Fruit fly (Drosophila melanogaster) whole organism, embryonic: Measurements from ENCODE around the gene CG5050.

ENCODE experiments used
- Antp ChIP-seq: fragments of 200-800 bp; sonication (Bioruptor generic); optimal IDR thresholded peaks from 3 replicates; lab custom pipeline; 2016; ENCODE audit warnings: missing biosample characterization, missing genetic modification characterization
- Bdp1 ChIP-seq: fragments of 200-800 bp; sonication (Bioruptor generic); optimal IDR thresholded peaks from 3 replicates; lab custom pipeline; 2016; ENCODE audit warnings: missing biosample characterization, missing genetic modification characterization
- CG12219 ChIP-seq: fragments of 200-800 bp; sonication (Bioruptor generic); optimal IDR thresholded peaks from 3 replicates; lab custom pipeline; 2018; ENCODE audit warnings: missing biosample characterization, mild to moderate bottlenecking, missing genetic modification characterization
- CG12942 ChIP-seq: fragments of 200-800 bp; sonication (Bioruptor generic); optimal IDR thresholded peaks from 3 replicates; lab custom pipeline; 2016; ENCODE audit warnings: missing biosample characterization, missing genetic modification characterization
- CG13123 ChIP-seq: fragments of 200-800 bp; sonication (Bioruptor generic); optimal IDR thresholded peaks from 2 replicates; lab custom pipeline; 2016; ENCODE audit warnings: missing biosample characterization, missing genetic modification characterization
- CG14667 ChIP-seq: fragments of 200-800 bp; sonication (Bioruptor generic); IDR thresholded peaks from 2 replicates; pipeline ENCODE4 v1.3.6; 2022; ENCODE audit warnings: missing biosample characterization, missing genetic modification characterization
- CG1647 ChIP-seq: fragments of 200-800 bp; sonication (Bioruptor generic); optimal IDR thresholded peaks from 3 replicates; lab custom pipeline; 2016; ENCODE audit warnings: missing biosample characterization, missing genetic modification characterization
- CG17359 ChIP-seq: fragments of 200-800 bp; sonication (Bioruptor generic); optimal IDR thresholded peaks from 3 replicates; lab custom pipeline; 2018; ENCODE audit warnings: missing biosample characterization, mild to moderate bottlenecking, missing genetic modification characterization, moderate library complexity
- CG18011 ChIP-seq: fragments of 200-800 bp; sonication (Bioruptor generic); optimal IDR thresholded peaks from 2 replicates; lab custom pipeline; 2017; ENCODE audit warnings: missing biosample characterization, missing genetic modification characterization, mild to moderate bottlenecking, moderate library complexity, missing genotype
- CG18599 ChIP-seq: fragments of 200-800 bp; sonication (Bioruptor generic); optimal IDR thresholded peaks from 3 replicates; lab custom pipeline; 2017; ENCODE audit warnings: missing biosample characterization, missing genetic modification characterization, mild to moderate bottlenecking, moderate library complexity, missing genetic modification reagents
- CG18619 ChIP-seq: fragments of 200-800 bp; sonication (Bioruptor generic); optimal IDR thresholded peaks from 3 replicates; lab custom pipeline; 2017; ENCODE audit warnings: missing biosample characterization, mild to moderate bottlenecking, missing genetic modification characterization
- CG2116 ChIP-seq: fragments of 200-800 bp; sonication (Bioruptor generic); optimal IDR thresholded peaks from 3 replicates; lab custom pipeline; 2018; ENCODE audit warnings: missing biosample characterization, mild to moderate bottlenecking, missing genetic modification characterization
- CG2202 ChIP-seq: fragments of 200-800 bp; sonication (Bioruptor generic); optimal IDR thresholded peaks from 2 replicates; lab custom pipeline; 2018; ENCODE audit warnings: missing biosample characterization, mild to moderate bottlenecking, missing genetic modification characterization
- CG32772 ChIP-seq: fragments of 200-800 bp; sonication (Bioruptor generic); IDR thresholded peaks from 2 replicates; pipeline ENCODE4 v1.3.6; 2022; ENCODE audit warnings: missing biosample characterization, missing genetic modification characterization
- CG34422 ChIP-seq: fragments of 200-800 bp; sonication (Bioruptor generic); IDR thresholded peaks from 3 replicates; pipeline ENCODE4 v1.3.6; 2022; ENCODE audit warnings: missing biosample characterization, missing genetic modification characterization
- CG43689 ChIP-seq: fragments of 200-800 bp; sonication (Bioruptor generic); IDR thresholded peaks from 2 replicates; pipeline ENCODE4 v1.3.6; 2022; ENCODE audit warnings: missing biosample characterization, missing genetic modification characterization
- CG4617 ChIP-seq: fragments of 200-800 bp; sonication (Bioruptor generic); optimal IDR thresholded peaks from 3 replicates; lab custom pipeline; 2016; ENCODE audit warnings: missing biosample characterization, missing genetic modification characterization, borderline replicate concordance
- CG7357 ChIP-seq: fragments of 200-800 bp; sonication (Bioruptor generic); IDR thresholded peaks from 3 replicates; pipeline ENCODE4 v1.3.6; 2022; ENCODE audit warnings: missing biosample characterization, missing genetic modification characterization
- CG7556 ChIP-seq: fragments of 200-800 bp; sonication (Bioruptor generic); optimal IDR thresholded peaks from 2 replicates; lab custom pipeline; 2017; ENCODE audit warnings: missing biosample characterization, mild to moderate bottlenecking, missing genetic modification characterization
- CG7839 ChIP-seq: fragments of 200-800 bp; sonication (Bioruptor generic); optimal IDR thresholded peaks from 3 replicates; lab custom pipeline; 2018; ENCODE audit warnings: missing biosample characterization, mild to moderate bottlenecking, missing genetic modification characterization, moderate library complexity
- CG7928 ChIP-seq: fragments of 200-800 bp; sonication (Bioruptor generic); optimal IDR thresholded peaks from 2 replicates; lab custom pipeline; 2017; ENCODE audit warnings: missing biosample characterization, mild to moderate bottlenecking, missing genetic modification characterization
- CG9876 ChIP-seq: fragments of 200-800 bp; sonication (Bioruptor generic); optimal IDR thresholded peaks from 2 replicates; lab custom pipeline; 2016; ENCODE audit warnings: missing biosample characterization, missing genetic modification characterization
- HHEX ChIP-seq: fragments of 200-800 bp; sonication (Bioruptor generic); optimal IDR thresholded peaks from 3 replicates; lab custom pipeline; 2017; ENCODE audit warnings: missing biosample characterization, mild to moderate bottlenecking, missing genetic modification characterization, missing genetic modification reagents
- Hey ChIP-seq: fragments of 200-800 bp; sonication (Bioruptor generic); optimal IDR thresholded peaks from 3 replicates; lab custom pipeline; 2018; ENCODE audit warnings: missing biosample characterization, mild to moderate bottlenecking, missing genetic modification characterization
- Hr3 ChIP-seq: fragments of 200-800 bp; sonication (Bioruptor generic); optimal IDR thresholded peaks from 3 replicates; lab custom pipeline; 2016; ENCODE audit warnings: missing biosample characterization, missing genetic modification characterization
- Hsf ChIP-seq: fragments of 200-800 bp; sonication (Bioruptor generic); optimal IDR thresholded peaks from 3 replicates; lab custom pipeline; 2016; ENCODE audit warnings: missing biosample characterization, missing genetic modification characterization
- Jarid2 ChIP-seq: fragments of 200-800 bp; sonication (Bioruptor generic); optimal IDR thresholded peaks from 3 replicates; lab custom pipeline; 2017; ENCODE audit warnings: mild to moderate bottlenecking, missing biosample characterization, missing genetic modification reagents, missing genetic modification characterization
- Mrtf ChIP-seq: fragments of 200-800 bp; sonication (Bioruptor generic); IDR thresholded peaks from 3 replicates; pipeline ENCODE4 v1.3.6; 2022; ENCODE audit warnings: missing biosample characterization, missing genetic modification characterization
- NC2β ChIP-seq: fragments of 200-800 bp; sonication (Bioruptor generic); optimal IDR thresholded peaks from 2 replicates; lab custom pipeline; 2016; ENCODE audit warnings: missing biosample characterization, missing genetic modification characterization
- Nf-YC ChIP-seq: fragments of 200-800 bp; optimal IDR thresholded peaks from 3 replicates; lab custom pipeline; 2019; ENCODE audit warnings: missing biosample characterization, mild to moderate bottlenecking, missing genetic modification characterization, moderate library complexity
- Opbp ChIP-seq: fragments of 200-800 bp; sonication (Bioruptor generic); IDR thresholded peaks from 3 replicates; pipeline ENCODE4 v1.3.6; 2022; ENCODE audit warnings: missing biosample characterization, missing genetic modification characterization; ENCODE audit not compliant: partially characterized antibody
- Sox102F ChIP-seq: fragments of 200-800 bp; sonication (Bioruptor generic); optimal IDR thresholded peaks from 2 replicates; lab custom pipeline; 2018; ENCODE audit warnings: missing biosample characterization, mild to moderate bottlenecking, missing genetic modification characterization, moderate library complexity
- Sry-δ ChIP-seq: fragments of 200-800 bp; sonication (Bioruptor generic); optimal IDR thresholded peaks from 2 replicates; lab custom pipeline; 2016; ENCODE audit warnings: missing biosample characterization, missing genetic modification characterization
- Ssrp ChIP-seq: fragments of 200-800 bp; sonication (Bioruptor generic); optimal IDR thresholded peaks from 2 replicates; lab custom pipeline; 2018; ENCODE audit warnings: missing biosample characterization, mild to moderate bottlenecking, missing genetic modification characterization, moderate library complexity
- Usf ChIP-seq: fragments of 200-800 bp; sonication (Bioruptor generic); optimal IDR thresholded peaks from 2 replicates; lab custom pipeline; 2017; ENCODE audit warnings: missing genotype, missing biosample characterization, missing genetic modification characterization
- Xrp1 ChIP-seq: fragments of 200-800 bp; sonication (Bioruptor generic); IDR thresholded peaks from 2 replicates; pipeline ENCODE4 v1.3.6; 2022; ENCODE audit warnings: missing biosample characterization, missing genetic modification characterization
- ab ChIP-seq: fragments of 200-800 bp; sonication (Bioruptor generic); optimal IDR thresholded peaks from 2 replicates; lab custom pipeline; 2016; ENCODE audit warnings: missing biosample characterization, missing genetic modification characterization
- chinmo ChIP-seq: fragments of 200-800 bp; sonication (Bioruptor generic); IDR thresholded peaks from 4 replicates; pipeline ENCODE4 v1.3.6; 2022; ENCODE audit warnings: missing biosample characterization, missing genetic modification characterization; ENCODE audit not compliant: partially characterized antibody
- chm ChIP-seq: fragments of 200-800 bp; sonication (Bioruptor generic); IDR thresholded peaks from 2 replicates; pipeline ENCODE4 v1.3.6; 2022; ENCODE audit warnings: missing biosample characterization, missing genetic modification characterization
- crp ChIP-seq, 2 experiments: fragments of 200-800 bp; sonication (Bioruptor generic); optimal IDR thresholded peaks; 2 replicates in 1 of 2; 3 replicates in 1 of 2; lab custom pipeline; 2017; ENCODE audit warnings: missing biosample characterization in 2 of 2, missing genetic modification characterization in 2 of 2, mild to moderate bottlenecking in 1 of 2, moderate library complexity in 1 of 2
- da ChIP-seq: fragments of 200-800 bp; sonication (Bioruptor generic); optimal IDR thresholded peaks from 2 replicates; lab custom pipeline; 2016; ENCODE audit warnings: missing biosample characterization, missing genetic modification characterization
- dm ChIP-seq: fragments of 200-800 bp; sonication (Bioruptor generic); optimal IDR thresholded peaks from 3 replicates; lab custom pipeline; 2016; ENCODE audit warnings: missing biosample characterization, missing genetic modification characterization
- en ChIP-seq: fragments of 200-800 bp; sonication (Bioruptor generic); optimal IDR thresholded peaks from 2 replicates; lab custom pipeline; 2016; ENCODE audit warnings: missing biosample characterization, missing genetic modification characterization
- grn ChIP-seq: fragments of 200-800 bp; sonication (Bioruptor generic); optimal IDR thresholded peaks from 3 replicates; lab custom pipeline; 2017; ENCODE audit warnings: missing biosample characterization, missing genetic modification characterization
- hkb ChIP-seq, 2 experiments: fragments of 200-800 bp in 1 of 2; fragments of >200 bp in 1 of 2; sonication (Bioruptor generic) in 1 of 2; IDR thresholded peaks in 1 of 2; optimal IDR thresholded peaks in 1 of 2; 2 replicates each; pipeline versions ENCODE4 v1.3.6 to Lab custom; 2017 to 2022; ENCODE audit warnings: missing biosample characterization in 1 of 2, missing genetic modification characterization in 1 of 2
- lbe ChIP-seq: fragments of 200-800 bp; sonication (Bioruptor generic); optimal IDR thresholded peaks from 2 replicates; lab custom pipeline; 2016; ENCODE audit warnings: missing biosample characterization, mild to moderate bottlenecking, missing genetic modification characterization
- otp ChIP-seq: fragments of 200-800 bp; sonication (Bioruptor generic); IDR thresholded peaks from 3 replicates; pipeline ENCODE4, ENCODE4 v1.3.6; 2022; ENCODE audit warnings: missing biosample characterization, missing genetic modification characterization
- p53 ChIP-seq: fragments of 200-800 bp; sonication (Bioruptor generic); optimal IDR thresholded peaks from 2 replicates; lab custom pipeline; 2016; ENCODE audit warnings: missing biosample characterization, missing genetic modification characterization
- peb ChIP-seq: fragments of 200-800 bp; sonication (Bioruptor generic); IDR thresholded peaks from 2 replicates; pipeline ENCODE4 v1.3.6; 2022; ENCODE audit warnings: missing biosample characterization, missing genetic modification characterization
- sens ChIP-seq: fragments of 200-800 bp; sonication (Bioruptor generic); peaks from one replicate; lab custom pipeline; 2016; ENCODE audit warnings: missing biosample characterization, missing genetic modification characterization
- wor ChIP-seq: fragments of 200-800 bp; sonication (Bioruptor generic); IDR thresholded peaks from 2 replicates; pipeline ENCODE4 v1.3.6; 2022; ENCODE audit warnings: missing biosample characterization, missing genetic modification characterization

Gene CG5050

DNA sequence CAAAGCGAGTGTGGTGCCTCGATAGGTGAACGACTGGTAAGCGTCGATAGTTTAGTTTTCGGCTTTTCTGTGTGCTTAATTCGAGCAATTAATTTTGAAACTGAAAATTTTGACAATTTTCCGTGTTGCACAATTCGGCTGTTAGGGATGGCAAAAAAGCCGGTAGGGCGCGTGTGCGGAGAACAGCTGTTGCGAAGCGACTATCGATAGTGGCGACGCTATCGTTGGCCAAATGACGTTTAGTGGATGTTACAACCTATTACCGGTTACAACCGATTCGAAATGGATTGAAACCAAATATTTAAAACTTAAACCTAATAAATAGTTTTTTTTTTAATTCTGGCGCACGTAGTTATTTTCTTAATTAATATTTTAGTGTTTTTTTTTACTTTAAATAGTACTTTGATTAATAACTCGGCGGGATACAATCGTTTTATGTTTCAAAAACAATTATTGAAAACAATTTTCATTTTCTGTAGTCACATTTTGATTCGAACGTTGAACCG, 48.3 kb downstream of the CG5050 start, which contains the start of the genes mEFTs and Dhc36C (continued):
- no peak for TF ChIP-seq CG14667
- no peak for TF ChIP-seq CG1647
- no peak for TF ChIP-seq CG32772 (GFP tag; lab: Robert Waterston, UW)
- TF ChIP-seq CG9876 = no peak
- TF ChIP-seq Mrtf (GFP tag; lab: Robert Waterston, UW) = no peak
- TF ChIP-seq Usf (GFP tag; lab: Kevin White, UChicago) = no peak
- TF ChIP-seq wor (GFP tag; lab: Robert Waterston, UW) = no peak
- TF ChIP-seq Hsf = no peak
- no peak for TF ChIP-seq CG12219 (GFP tag; lab: Kevin White, UChicago)
- no peak for TF ChIP-seq da (GFP tag; lab: Kevin White, UChicago)
- no peak for TF ChIP-seq Hr3 (GFP tag; lab: Kevin White, UChicago)
- no peak for TF ChIP-seq chm
- TF ChIP-seq CG18011 = no peak
- TF ChIP-seq hkb (optimal IDR thresholded peaks at IDR 0.05; lab: Kevin White, UChicago) = no peak
- TF ChIP-seq hkb (GFP tag; IDR thresholded peaks at IDR 0.05; lab: Robert Waterston, UW) = peak; percentile 21; the same call in 1 of the 2 replicates
- no peak for TF ChIP-seq Bdp1 (GFP tag; lab: Kevin White, UChicago)
- no peak for TF ChIP-seq CG17359 (tag; lab: Kevin White, UChicago)
- TF ChIP-seq HHEX (GFP tag; lab: Kevin White, UChicago) = no peak
- no peak for TF ChIP-seq Sox102F (GFP tag; lab: Kevin White, UChicago)
- no peak for TF ChIP-seq en (GFP tag; lab: Kevin White, UChicago)
- no peak for TF ChIP-seq Ssrp (tag; lab: Kevin White, UChicago)
- no peak for TF ChIP-seq CG18599 (GFP tag; lab: Kevin White, UChicago)
- no peak for TF ChIP-seq Xrp1 (GFP tag; lab: Robert Waterston, UW)
- no peak for TF ChIP-seq Antp (GFP tag; lab: Kevin White, UChicago)
- TF ChIP-seq peb = no peak
- no peak for TF ChIP-seq Hey
- TF ChIP-seq CG2202 (tag; lab: Kevin White, UChicago) = no peak
- TF ChIP-seq CG7357 (GFP tag; lab: Robert Waterston, UW) = no peak
- peak; percentile 63 for TF ChIP-seq CG2116 (GFP tag; lab: Kevin White, UChicago)
- no peak for TF ChIP-seq CG13123 (GFP tag; lab: Kevin White, UChicago)
- no peak for TF ChIP-seq CG7556
- TF ChIP-seq p53 (GFP tag; lab: Kevin White, UChicago) = no peak
- TF ChIP-seq ab (GFP tag; lab: Kevin White, UChicago) = no peak
- peak; percentile 82 to 97 for TF ChIP-seq crp (GFP tag; optimal IDR thresholded peaks at IDR 0.05; lab: Kevin White, UChicago)
- no peak for TF ChIP-seq CG12942 (GFP tag; lab: Kevin White, UChicago)
- no peak for TF ChIP-seq CG7839 (tag; lab: Kevin White, UChicago)
- peak; percentile 45 for TF ChIP-seq sens (GFP tag; lab: Kevin White, UChicago)
- TF ChIP-seq CG7928 (GFP tag; lab: Kevin White, UChicago) = no peak
- peak; percentile 70 for TF ChIP-seq dm (GFP tag; lab: Kevin White, UChicago)
- no peak for TF ChIP-seq Jarid2
- no peak for TF ChIP-seq CG18619
- no peak for TF ChIP-seq NC2β (GFP tag; lab: Kevin White, UChicago)
- TF ChIP-seq CG4617 = peak; percentile 46
- TF ChIP-seq Sry-δ (GFP tag; lab: Kevin White, UChicago) = peak; percentile 93
- no peak for TF ChIP-seq otp (GFP tag; lab: Robert Waterston, UW)
- TF ChIP-seq chinmo (GFP tag; lab: Robert Waterston, UW) = peak; percentile 84; the same call in 3 of the 4 replicates
- no peak for TF ChIP-seq grn (GFP tag; lab: Kevin White, UChicago)
- TF ChIP-seq Opbp (GFP tag; lab: Robert Waterston, UW) = peak; percentile 95
- TF ChIP-seq CG43689 (GFP tag; lab: Robert Waterston, UW) = no peak
- no peak for TF ChIP-seq lbe (GFP tag; lab: Kevin White, UChicago)
- peak; percentile 76; the same call in 1 of the 3 replicates for TF ChIP-seq CG34422 (GFP tag; lab: Robert Waterston, UW)
- TF ChIP-seq Nf-YC (tag; lab: Kevin White, UChicago) = no peak
